Worm (Caenorhabditis elegans): ENCODE data around the gene cul-5.

cul-5 gene

DNA sequence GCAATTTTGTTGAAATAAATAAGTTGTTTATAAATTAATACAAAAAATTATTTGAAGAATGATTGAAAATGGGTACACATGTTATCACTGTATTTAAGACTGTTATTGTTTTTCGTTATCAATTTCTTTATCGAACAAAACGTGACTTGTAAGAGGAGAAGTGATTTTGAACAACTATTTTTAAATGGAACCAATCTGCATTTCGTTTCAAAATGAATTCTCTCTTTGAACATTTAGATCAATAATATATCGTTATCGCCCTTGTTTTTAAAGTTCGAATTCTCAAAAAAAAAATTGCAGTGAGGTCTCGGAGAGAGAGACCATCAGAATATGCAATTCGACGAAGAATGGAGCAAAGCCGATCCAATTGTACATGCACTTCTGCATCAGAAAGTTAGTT, at the start of gene cul-5:
Gene cul-5, plus strand, starts transcription at position 301 of the 400 bp plus-strand sequence.
- TF ChIP-seq hif-1 (tag; optimal IDR thresholded peaks at IDR 0.05) (peak in 1 of 2 experiments; percentile 74), dve-1 (tag; optimal IDR thresholded peaks at IDR 0.05; ENCODE audit: insufficient read depth) (peak; percentile 4), ztf-11 (tag; optimal IDR thresholded peaks at IDR 0.05) (no peak), nhr-11 (tag; optimal IDR thresholded peaks at IDR 0.05) (no peak), nhr-48 (tag; optimal IDR thresholded peaks at IDR 0.05) (no peak), nhr-237 (tag; optimal IDR thresholded peaks at IDR 0.05) (no peak), madf-9 (GFP tag; conservative IDR thresholded peaks at IDR 0.05) (no peak), daf-16 (GFP tag; optimal IDR thresholded peaks at IDR 0.05) (no peak), daf-16 (tag; optimal IDR thresholded peaks at IDR 0.05) (peak; percentile 49), nhr-28 (tag; optimal IDR thresholded peaks at IDR 0.05) (peak; percentile 27)

- TF ChIP-seq lin-1 (GFP tag; IDR thresholded peaks at IDR 0.05) (no peak), rbr-2 (tag; optimal IDR thresholded peaks at IDR 0.05) (no peak), fkh-10 (GFP tag; optimal IDR thresholded peaks at IDR 0.05) (no peak), aha-1 (tag) (no peak), snpc-1.2 (GFP tag; IDR thresholded peaks at IDR 0.05) (no peak), mdl-1 (tag; optimal IDR thresholded peaks at IDR 0.05) (no peak), nhr-48 (tag; optimal IDR thresholded peaks at IDR 0.05) (no peak), skn-1 (tag; optimal IDR thresholded peaks at IDR 0.05) (no peak), F37D6.2 (tag; optimal IDR thresholded peaks at IDR 0.05) (no peak)
Observed at ce11 chrV:10130195-10130594, 49.1 kb upstream of the cul-5 start, which contains the start of gene aos-1. aos-1 (minus strand) TSS chrV:10130295.

DNA sequence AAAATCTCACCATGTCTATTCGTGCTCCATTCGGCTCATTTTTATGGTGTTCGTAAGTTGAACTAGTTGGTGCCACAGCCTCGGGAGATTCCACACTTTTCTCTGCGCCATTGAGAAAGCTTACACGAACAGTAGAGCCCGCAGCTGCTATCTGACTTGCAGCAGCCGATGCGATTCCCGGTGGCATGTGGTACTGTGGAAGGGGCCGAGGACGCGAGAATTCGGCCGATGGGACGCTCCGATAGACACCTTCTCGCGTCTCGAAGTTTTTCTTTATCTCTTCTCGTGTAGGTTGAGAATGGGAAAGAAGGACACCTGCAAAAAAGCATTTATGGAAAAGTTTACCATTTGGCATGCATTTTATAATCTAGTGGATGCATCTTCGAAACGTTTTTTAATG, 46.1 kb upstream of the cul-5 start:
- no peak for TF ChIP-seq fos-1 (tag; optimal IDR thresholded peaks at IDR 0.05)
- peak; percentile 60; the same call in 1 of the 2 replicates for TF ChIP-seq dmd-8 (GFP tag; IDR thresholded peaks at IDR 0.05)

ce11 chrV:10134077-10134693, 45.1 kb upstream of the cul-5 start, which contains the start of the genes C08B6.18, wdr-20 and C08B6.8:
C08B6.18 (minus strand) TSS chrV:10134127.
wdr-20 (minus strand) TSS chrV:10134158.
C08B6.8 (plus strand) TSS chrV:10134643.
- no peak for TF ChIP-seq sdz-12 (GFP tag; optimal IDR thresholded peaks at IDR 0.05)
- TF ChIP-seq Y48G9A.11 (GFP tag; IDR thresholded peaks at IDR 0.05): no peak
- TF ChIP-seq mes-2 (tag; optimal IDR thresholded peaks at IDR 0.05; ENCODE audit: poor library complexity, severe bottlenecking): peak; percentile 21
- no peak for TF ChIP-seq D1046.2 (GFP tag; IDR thresholded peaks at IDR 0.05)
- TF ChIP-seq T26A8.4 (GFP tag; IDR thresholded peaks at IDR 0.05): no peak
- TF ChIP-seq nhr-48 (tag; optimal IDR thresholded peaks at IDR 0.05): no peak
- no peak for TF ChIP-seq ceh-32 (tag; optimal IDR thresholded peaks at IDR 0.05; ENCODE audit: poor library complexity)
- no peak for TF ChIP-seq egl-27 (tag; optimal IDR thresholded peaks at IDR 0.05)
- no peak for TF ChIP-seq unc-62 (GFP tag; optimal IDR thresholded peaks at IDR 0.05 in 1 of 2)
- TF ChIP-seq unc-62 (tag; optimal IDR thresholded peaks at IDR 0.05): no peak
- TF ChIP-seq lin-38 (GFP tag; IDR thresholded peaks at IDR 0.05): peak; percentile 62
- no peak for TF ChIP-seq lim-7 (GFP tag; IDR thresholded peaks at IDR 0.05)
- no peak for TF ChIP-seq spr-3 (GFP tag; optimal IDR thresholded peaks at IDR 0.05)
- no peak for TF ChIP-seq Y75B8A.6 (GFP tag; IDR thresholded peaks at IDR 0.05)
- TF ChIP-seq madf-9 (GFP tag; conservative IDR thresholded peaks at IDR 0.05): no peak
- no peak for TF ChIP-seq T20F7.1 (GFP tag; optimal IDR thresholded peaks at IDR 0.05)
- TF ChIP-seq rbr-2 (tag; optimal IDR thresholded peaks at IDR 0.05): no peak
- peak in 1 of 2 experiments; percentile 44 for TF ChIP-seq lsy-2 (tag; optimal IDR thresholded peaks at IDR 0.05)
